Worm (Caenorhabditis elegans): Measurements from ENCODE around the gene cyp-33C4.

cyp-33C4 gene

DNA sequence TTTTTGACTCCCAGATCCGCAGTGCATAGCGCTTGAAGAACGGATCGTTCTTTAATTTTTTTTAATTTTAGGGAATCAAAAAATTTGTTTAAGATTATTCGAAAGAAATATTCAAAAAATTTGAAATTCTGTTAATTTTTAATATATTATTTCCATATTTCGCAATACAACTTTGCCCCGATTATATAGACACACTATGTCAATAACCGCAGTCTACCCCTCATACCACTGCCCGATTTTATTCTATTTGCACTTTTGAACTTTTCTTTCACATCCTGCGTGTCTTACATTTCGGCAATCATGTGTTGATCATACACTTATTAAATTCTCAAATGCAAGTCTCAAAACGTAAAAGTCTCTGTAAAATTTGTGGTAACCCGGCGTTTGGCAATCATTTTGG, 17.1 kb upstream of the cyp-33C4 start, which contains the start of gene nhr-56:
Gene nhr-56, plus strand, starts transcription at position 202 of the 400 bp plus-strand sequence.
- TF ChIP-seq ceh-40 (GFP tag; IDR thresholded peaks at IDR 0.05) (no peak), ekl-4 (GFP tag; IDR thresholded peaks at IDR 0.05) (no peak), attf-5 (GFP tag; optimal IDR thresholded peaks at IDR 0.05) (peak; percentile 91), nhr-80 (tag; optimal IDR thresholded peaks at IDR 0.05) (peak; percentile 68), madf-10 (tag; optimal IDR thresholded peaks at IDR 0.05) (no peak), egl-44 (GFP tag; IDR thresholded peaks at IDR 0.05) (no peak), hmg-1.2 (GFP tag; IDR thresholded peaks at IDR 0.05) (peak; percentile 23; the same call in 1 of the 2 replicates), atf-7 (tag; optimal IDR thresholded peaks at IDR 0.05) (no peak), egrh-3 (GFP tag; IDR thresholded peaks at IDR 0.05) (no peak), cebp-1 (GFP tag; IDR thresholded peaks at IDR 0.05) (peak; percentile 94), cebp-1 (tag; optimal IDR thresholded peaks at IDR 0.05) (peak; percentile 98), gei-17 (GFP tag; optimal IDR thresholded peaks at IDR 0.05) (no peak), F23B12.7 (tag; optimal IDR thresholded peaks at IDR 0.05; ENCODE audit: insufficient read depth) (no peak), ets-4 (GFP tag; optimal IDR thresholded peaks at IDR 0.05) (no peak), D2030.7 (GFP tag; IDR thresholded peaks at IDR 0.05) (no peak), ceh-27 (GFP tag; optimal IDR thresholded peaks at IDR 0.05) (peak; percentile 17)

DNA sequence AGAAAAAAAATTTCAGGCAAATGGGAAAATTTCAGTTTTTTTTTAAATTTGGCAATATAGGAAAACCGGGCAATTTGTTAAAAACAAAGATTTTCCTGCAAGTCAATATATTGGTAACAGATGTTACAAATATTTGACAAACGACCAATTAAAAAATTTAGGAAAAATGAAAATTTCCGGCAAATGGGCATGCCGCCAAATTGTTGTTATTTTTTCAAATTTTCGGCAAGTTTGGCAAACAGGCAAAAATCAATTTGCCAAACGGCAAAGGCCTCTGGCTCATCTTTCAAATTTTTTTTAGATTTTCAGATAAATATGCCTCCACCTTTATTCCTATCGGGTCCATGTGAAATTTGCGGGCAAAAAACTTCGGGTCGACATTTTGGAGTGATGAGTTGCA, 14.2 kb upstream of the cyp-33C4 start, which contains the start of gene nhr-128:
Gene nhr-128, plus strand, starts transcription at position 301 of the 400 bp plus-strand sequence.
- TF ChIP-seq bed-2 (GFP tag; IDR thresholded peaks at IDR 0.05) (no peak), rcor-1 (GFP tag; IDR thresholded peaks at IDR 0.05) (no peak), F39B2.1 (GFP tag; IDR thresholded peaks at IDR 0.05) (no peak), nfyb-1 (GFP tag; IDR thresholded peaks at IDR 0.05) (no peak), madf-10 (tag; optimal IDR thresholded peaks at IDR 0.05) (no peak)

- TF ChIP-seq F22D6.2 (tag; optimal IDR thresholded peaks at IDR 0.05) (no peak), ccch-3 (GFP tag; optimal IDR thresholded peaks at IDR 0.05) (no peak)
Measured at ce11 chrV:2225130-2225529, 10.8 kb upstream of the cyp-33C4 start, which contains the start of gene nhr-103. Gene nhr-103 (plus strand): TSS chrV:2225430.

- TF ChIP-seq ztf-3 (GFP tag; optimal IDR thresholded peaks at IDR 0.05) (no peak), ztf-26 (tag; optimal IDR thresholded peaks at IDR 0.05) (no peak), K12H6.12 (tag; optimal IDR thresholded peaks at IDR 0.05) (no peak), tbx-9 (tag; optimal IDR thresholded peaks at IDR 0.05; ENCODE audit: borderline replicate concordance) (no peak), attf-3 (GFP tag; conservative IDR thresholded peaks at IDR 0.05) (no peak), lin-40 (tag; optimal IDR thresholded peaks at IDR 0.05) (no peak), zim-3 (tag; optimal IDR thresholded peaks at IDR 0.05) (no peak), cebp-2 (GFP tag; IDR thresholded peaks at IDR 0.05) (no peak)
Measured at ce11 chrV:2226903-2227302, 9.0 kb upstream of the cyp-33C4 start, which contains the start of gene nhr-18. Gene nhr-18 (plus strand): TSS chrV:2227203.

- TF ChIP-seq somi-1 (GFP tag; optimal IDR thresholded peaks at IDR 0.05) (no peak), repo-1 (tag; optimal IDR thresholded peaks at IDR 0.05) (no peak), madf-10 (tag; optimal IDR thresholded peaks at IDR 0.05) (no peak), zim-3 (tag; optimal IDR thresholded peaks at IDR 0.05) (no peak), ama-1 (optimal IDR thresholded peaks at IDR 0.05) (no peak), ama-1 (GFP tag; optimal IDR thresholded peaks at IDR 0.05) (no peak), rec-8 (tag; optimal IDR thresholded peaks at IDR 0.05) (no peak), F33H1.4 (GFP tag; IDR thresholded peaks at IDR 0.05) (no peak), pha-4 (tag; optimal IDR thresholded peaks at IDR 0.05) (no peak), ceh-100 (GFP tag; IDR thresholded peaks at IDR 0.05) (no peak), ceh-27 (GFP tag; optimal IDR thresholded peaks at IDR 0.05) (no peak), zfh-2 (GFP tag; conservative IDR thresholded peaks at IDR 0.05) (no peak), lag-1 (GFP tag; IDR thresholded peaks at IDR 0.05) (no peak), mxl-1 (tag; optimal IDR thresholded peaks at IDR 0.05) (no peak), B0019.2 (GFP tag; conservative IDR thresholded peaks at IDR 0.05) (no peak), K11D2.4 (GFP tag; IDR thresholded peaks at IDR 0.05) (no peak), lin-26 (GFP tag; IDR thresholded peaks at IDR 0.05) (no peak)
Measured at ce11 chrV:2228781-2229180, 7.2 kb upstream of the cyp-33C4 start, which contains the start of gene nhr-126. Gene nhr-126 (plus strand): TSS chrV:2229081.
